Fruit fly (Drosophila melanogaster) whole organism: ENCODE data around the gene CG16865.

Experiments used
- CG8478 ChIP-seq: fragments of >200 bp; optimal IDR thresholded peaks from 2 replicates; lab custom pipeline; 2018; ENCODE audit warnings: inconsistent platforms
- EcR ChIP-seq, 2 experiments: fragments of >200 bp; optimal IDR thresholded peaks; 2 replicates each; lab custom pipeline; 2017; ENCODE audit warnings: missing biosample characterization in 2 of 2, missing genetic modification characterization in 2 of 2, missing genetic modification reagents in 2 of 2
- pan ChIP-seq: fragments of >200 bp; optimal IDR thresholded peaks from 2 replicates; lab custom pipeline; 2017
- psq ChIP-seq: fragments of >200 bp; optimal IDR thresholded peaks from 2 replicates; lab custom pipeline; 2017

DNA sequence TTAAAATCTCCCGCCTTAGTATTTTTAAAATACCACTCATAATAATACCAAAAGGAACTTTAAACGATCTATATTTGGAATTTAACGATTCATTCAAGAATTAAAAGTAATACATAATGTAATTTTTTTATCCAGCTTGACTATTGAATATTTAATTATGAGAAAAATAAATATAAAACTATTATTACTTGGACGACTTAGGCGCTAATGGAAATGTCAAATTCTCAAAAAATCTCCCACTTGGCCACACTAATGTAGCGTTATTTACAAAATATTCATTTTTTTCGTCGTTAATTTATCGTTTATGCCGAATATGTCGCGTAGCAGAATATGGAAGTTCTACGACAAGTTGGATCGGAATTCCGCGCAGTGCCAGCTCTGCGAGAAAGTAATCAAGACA is 20.6 kb upstream of the CG16865 start, which contains the start of gene CG16863:
- no peak for TF ChIP-seq psq (lab: Kevin White, UChicago)
- no peak for TF ChIP-seq CG8478 (lab: Kevin White, UChicago)
- no peak for TF ChIP-seq pan
- no peak for TF ChIP-seq EcR (GFP tag; optimal IDR thresholded peaks at IDR 0.05; lab: Kevin White, UChicago)
